Worm (Caenorhabditis elegans) whole organism, L4/young adult: Measurements from ENCODE around the gene blos-1.

Experiments
- W03F9.2 ChIP-seq: fragments of 150-350 bp; optimal IDR thresholded peaks from 2 replicates; lab custom pipeline; 2014; ENCODE audit warnings: missing biosample characterization, missing genetic modification characterization
- him-1 ChIP-seq: sonication (generic microtip); optimal IDR thresholded peaks from 2 replicates; lab custom pipeline; 2016; ENCODE audit warnings: missing genotype, missing genetic modification reagents, missing genetic modification characterization, missing compliant biosample characterization

DNA sequence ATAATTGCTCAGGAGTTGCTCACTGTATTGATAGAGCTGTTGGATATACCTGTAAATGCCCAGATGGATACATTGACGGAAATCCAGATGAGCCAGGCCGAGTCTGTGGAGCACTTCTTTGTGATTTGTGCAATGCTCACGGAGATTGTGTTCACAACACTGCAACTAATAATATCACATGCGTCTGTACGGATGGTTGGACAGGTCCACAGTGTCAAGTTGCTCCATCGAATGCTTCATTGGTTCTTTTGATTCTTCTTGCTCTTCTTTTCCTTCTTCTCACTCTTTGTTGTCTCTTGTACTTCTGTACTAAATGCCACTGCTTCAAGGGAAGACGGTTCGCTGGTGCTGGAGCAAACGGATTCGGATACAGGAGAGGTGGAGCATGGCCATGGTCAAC is 29.9 kb downstream of the blos-1 start:
- no peak for TF ChIP-seq him-1 (tag; lab: Kevin White, UChicago)
- no peak for TF ChIP-seq W03F9.2 (tag; lab: Kevin White, UChicago)
